Fruit fly (Drosophila melanogaster) whole organism, embryonic: ENCODE results near the gene CG6356.
A peak's percentile ranks its signal among the peaks of the same experiment; 100 is the strongest.

Experiments used
- Bdp1 ChIP-seq: fragments of 200-800 bp; sonication (Bioruptor generic); optimal IDR thresholded peaks from 3 replicates; lab custom pipeline; 2016; ENCODE audit warnings: missing biosample characterization, missing genetic modification characterization
- CG10321 ChIP-seq: fragments of 200-800 bp; sonication (Bioruptor generic); IDR thresholded peaks from 2 replicates; pipeline ENCODE4 v1.3.6; 2022; ENCODE audit warnings: missing biosample characterization, missing genetic modification characterization
- CG10462 ChIP-seq: fragments of 200-800 bp; sonication (Bioruptor generic); optimal IDR thresholded peaks from 2 replicates; lab custom pipeline; 2016; ENCODE audit warnings: missing biosample characterization, missing genetic modification characterization
- CG10543 ChIP-seq: fragments of 200-800 bp; sonication (Bioruptor generic); optimal IDR thresholded peaks from 3 replicates; lab custom pipeline; 2017; ENCODE audit warnings: missing biosample characterization, mild to moderate bottlenecking, missing genetic modification characterization, moderate library complexity
- CG11560 ChIP-seq: fragments of 200-800 bp; sonication (Bioruptor generic); IDR thresholded peaks from 3 replicates; pipeline ENCODE4 v1.3.6; 2022; ENCODE audit warnings: missing biosample characterization, missing genetic modification characterization
- CG13287 ChIP-seq: fragments of 200-800 bp; sonication (Bioruptor generic); IDR thresholded peaks from 2 replicates; pipeline ENCODE4 v1.3.6; 2022; ENCODE audit warnings: missing biosample characterization, missing genetic modification characterization; ENCODE audit not compliant: partially characterized antibody
- CG13296 ChIP-seq: fragments of 200-800 bp; sonication (Bioruptor generic); optimal IDR thresholded peaks from 3 replicates; lab custom pipeline; 2018; ENCODE audit warnings: missing biosample characterization, mild to moderate bottlenecking, missing genetic modification characterization
- CG15601 ChIP-seq: fragments of 200-800 bp; sonication (Bioruptor generic); optimal IDR thresholded peaks from 3 replicates; lab custom pipeline; 2019; ENCODE audit warnings: missing biosample characterization, mild to moderate bottlenecking, missing genetic modification characterization, moderate library complexity
- CG16813 ChIP-seq: fragments of 200-800 bp; sonication (Bioruptor generic); IDR thresholded peaks from 3 replicates; pipeline ENCODE4 v1.3.6; 2022; ENCODE audit warnings: missing biosample characterization, missing genetic modification characterization; ENCODE audit not compliant: partially characterized antibody
- CG31388 ChIP-seq: fragments of 200-800 bp; sonication (Bioruptor generic); optimal IDR thresholded peaks from 2 replicates; lab custom pipeline; 2016; ENCODE audit warnings: missing biosample characterization, missing genetic modification characterization
- CG34422 ChIP-seq: fragments of 200-800 bp; sonication (Bioruptor generic); IDR thresholded peaks from 3 replicates; pipeline ENCODE4 v1.3.6; 2022; ENCODE audit warnings: missing biosample characterization, missing genetic modification characterization
- CG43689 ChIP-seq: fragments of 200-800 bp; sonication (Bioruptor generic); IDR thresholded peaks from 2 replicates; pipeline ENCODE4 v1.3.6; 2022; ENCODE audit warnings: missing biosample characterization, missing genetic modification characterization
- CG5180 ChIP-seq: fragments of 200-800 bp; sonication (Bioruptor generic); optimal IDR thresholded peaks from 3 replicates; lab custom pipeline; 2017; ENCODE audit warnings: missing biosample characterization, missing genetic modification characterization, mild to moderate bottlenecking, moderate library complexity, missing genetic modification reagents
- CG8290 ChIP-seq, 3 experiments: fragments of 200-800 bp; sonication (Bioruptor generic); optimal IDR thresholded peaks; 2 replicates each; lab custom pipeline; 2016 to 2019; ENCODE audit warnings: missing biosample characterization in 3 of 3, missing genetic modification characterization in 3 of 3, mild to moderate bottlenecking in 2 of 3, moderate library complexity in 1 of 3
- CG8765 ChIP-seq: fragments of 200-800 bp; sonication (Bioruptor generic); IDR thresholded peaks from 2 replicates; pipeline ENCODE4 v1.3.6; 2022; ENCODE audit warnings: missing biosample characterization, missing genetic modification characterization
- Chrac-16 ChIP-seq: fragments of 200-800 bp; sonication (Bioruptor generic); optimal IDR thresholded peaks from 3 replicates; lab custom pipeline; 2016; ENCODE audit warnings: missing biosample characterization, missing genetic modification characterization
- HLHmδ ChIP-seq: fragments of 200-800 bp; sonication (Bioruptor generic); optimal IDR thresholded peaks from 2 replicates; lab custom pipeline; 2018; ENCODE audit warnings: missing biosample characterization, mild to moderate bottlenecking, missing genetic modification characterization, moderate library complexity
- Jarid2 ChIP-seq: fragments of 200-800 bp; sonication (Bioruptor generic); optimal IDR thresholded peaks from 3 replicates; lab custom pipeline; 2017; ENCODE audit warnings: mild to moderate bottlenecking, missing biosample characterization, missing genetic modification reagents, missing genetic modification characterization
- Nf-YC ChIP-seq: fragments of 200-800 bp; optimal IDR thresholded peaks from 3 replicates; lab custom pipeline; 2019; ENCODE audit warnings: missing biosample characterization, mild to moderate bottlenecking, missing genetic modification characterization, moderate library complexity
- Scr ChIP-seq: fragments of 200-800 bp; sonication (Bioruptor generic); IDR thresholded peaks from 2 replicates; pipeline ENCODE4 v1.3.6; 2022; ENCODE audit warnings: missing biosample characterization, missing genetic modification characterization; ENCODE audit not compliant: partially characterized antibody
- Usf ChIP-seq: fragments of 200-800 bp; sonication (Bioruptor generic); optimal IDR thresholded peaks from 2 replicates; lab custom pipeline; 2017; ENCODE audit warnings: missing genotype, missing biosample characterization, missing genetic modification characterization
- abd-A ChIP-seq: fragments of 200-800 bp; sonication (Bioruptor generic); optimal IDR thresholded peaks from 3 replicates; lab custom pipeline; 2019; ENCODE audit warnings: missing biosample characterization, mild to moderate bottlenecking, missing genetic modification characterization, moderate library complexity
- amos ChIP-seq: fragments of 200-800 bp; sonication (Bioruptor generic); IDR thresholded peaks from 2 replicates; pipeline ENCODE4 v1.3.6; 2022; ENCODE audit warnings: missing biosample characterization, missing genetic modification characterization; ENCODE audit not compliant: partially characterized antibody
- bbx ChIP-seq: fragments of 200-800 bp; sonication (Bioruptor generic); IDR thresholded peaks from 2 replicates; pipeline ENCODE4 v1.3.6; 2022; ENCODE audit warnings: missing biosample characterization, missing genetic modification characterization; ENCODE audit not compliant: partially characterized antibody
- chinmo ChIP-seq: fragments of 200-800 bp; sonication (Bioruptor generic); IDR thresholded peaks from 4 replicates; pipeline ENCODE4 v1.3.6; 2022; ENCODE audit warnings: missing biosample characterization, missing genetic modification characterization; ENCODE audit not compliant: partially characterized antibody
- disco-r ChIP-seq: fragments of 200-800 bp; sonication (Bioruptor generic); optimal IDR thresholded peaks from 2 replicates; lab custom pipeline; 2016; ENCODE audit warnings: missing biosample characterization, missing genetic modification characterization
- dmrt99B ChIP-seq: fragments of 200-800 bp; sonication (Bioruptor generic); optimal IDR thresholded peaks from 2 replicates; lab custom pipeline; 2018; ENCODE audit warnings: missing biosample characterization, mild to moderate bottlenecking, missing genetic modification characterization, moderate library complexity
- dpn ChIP-seq, 2 experiments: fragments of 200-800 bp; sonication (Bioruptor generic); optimal IDR thresholded peaks; 3 replicates each; lab custom pipeline; 2016; ENCODE audit warnings: missing biosample characterization in 2 of 2, missing genetic modification characterization in 2 of 2
- fu2 ChIP-seq: fragments of 200-800 bp; sonication (Bioruptor generic); optimal IDR thresholded peaks from 2 replicates; lab custom pipeline; 2016; ENCODE audit warnings: missing biosample characterization, missing genetic modification characterization
- grn ChIP-seq: fragments of 200-800 bp; sonication (Bioruptor generic); optimal IDR thresholded peaks from 3 replicates; lab custom pipeline; 2017; ENCODE audit warnings: missing biosample characterization, missing genetic modification characterization
- h ChIP-seq: fragments of >200 bp; optimal IDR thresholded peaks from 2 replicates; lab custom pipeline; 2017
- onecut ChIP-seq: fragments of 200-800 bp; sonication (Bioruptor generic); IDR thresholded peaks from 2 replicates; pipeline ENCODE4 v1.3.6; 2022; ENCODE audit warnings: missing biosample characterization, missing genetic modification characterization
- pho ChIP-seq: fragments of 200-800 bp; sonication (Bioruptor generic); optimal IDR thresholded peaks from 2 replicates; lab custom pipeline; 2016; ENCODE audit warnings: missing biosample characterization, missing genetic modification characterization
- prd ChIP-seq, 3 experiments: fragments of >200 bp in 2 of 3; fragments of 200-800 bp in 1 of 3; sonication (Bioruptor generic) in 1 of 3; optimal IDR thresholded peaks in 2 of 3; IDR thresholded peaks in 1 of 3; 2 replicates in 2 of 3; 3 replicates in 1 of 3; pipeline versions ENCODE4 v1.3.6 to Lab custom; 2017 to 2022; ENCODE audit warnings: missing biosample characterization in 1 of 3, missing genetic modification characterization in 1 of 3
- repo ChIP-seq: fragments of 200-800 bp; sonication (Bioruptor generic); optimal IDR thresholded peaks from 2 replicates; lab custom pipeline; 2016; ENCODE audit warnings: missing biosample characterization, missing genetic modification characterization
- ro ChIP-seq: fragments of 200-800 bp; sonication (Bioruptor generic); IDR thresholded peaks from 2 replicates; pipeline ENCODE4 v1.3.6; 2022; ENCODE audit warnings: missing biosample characterization, missing genetic modification characterization
- schlank ChIP-seq: fragments of 200-800 bp; sonication (Bioruptor generic); optimal IDR thresholded peaks from 2 replicates; lab custom pipeline; 2018; ENCODE audit warnings: missing biosample characterization, mild to moderate bottlenecking, missing genetic modification characterization
- sens ChIP-seq: fragments of 200-800 bp; sonication (Bioruptor generic); peaks from one replicate; lab custom pipeline; 2016; ENCODE audit warnings: missing biosample characterization, missing genetic modification characterization
- tna ChIP-seq: fragments of 200-800 bp; sonication (Bioruptor generic); IDR thresholded peaks from 2 replicates; pipeline ENCODE4 v1.3.6; 2022; ENCODE audit warnings: missing biosample characterization, missing genetic modification characterization; ENCODE audit not compliant: partially characterized antibody
- unc-4 ChIP-seq: fragments of 200-800 bp; sonication (Bioruptor generic); IDR thresholded peaks from 2 replicates; pipeline ENCODE4 v1.3.6; 2022; ENCODE audit warnings: missing biosample characterization, missing genetic modification characterization; ENCODE audit not compliant: partially characterized antibody
- vvl ChIP-seq: fragments of 200-800 bp; sonication (Bioruptor generic); IDR thresholded peaks from 2 replicates; pipeline ENCODE4 v1.3.6; 2022; ENCODE audit warnings: missing biosample characterization, missing genetic modification characterization
- z ChIP-seq: fragments of 200-800 bp; sonication (Bioruptor generic); IDR thresholded peaks from 3 replicates; pipeline ENCODE4 v1.3.6; 2022; ENCODE audit warnings: missing biosample characterization, missing genetic modification characterization
- zf30C ChIP-seq: fragments of 200-800 bp; sonication (Bioruptor generic); optimal IDR thresholded peaks from 3 replicates; lab custom pipeline; 2018; ENCODE audit warnings: missing biosample characterization, mild to moderate bottlenecking, missing genetic modification characterization

Gene CG6356

dm6 chr3R:24263588-24264413, 20.0 kb upstream of the CG6356 start (continued):
- TF ChIP-seq z (GFP tag; lab: Robert Waterston, UW) (no peak), prd (optimal IDR thresholded peaks at IDR 0.05; lab: Kevin White, UChicago) (no peak), prd (GFP tag; IDR thresholded peaks at IDR 0.05; lab: Robert Waterston, UW) (0 out of 3 replicates have a peak, but pooled peaks have one; percentile 28), pho (GFP tag; lab: Kevin White, UChicago) (no peak), h (lab: Kevin White, UChicago) (no peak), tna (GFP tag; lab: Robert Waterston, UW) (no peak), CG43689 (GFP tag; lab: Robert Waterston, UW) (no peak), CG10462 (GFP tag; lab: Kevin White, UChicago) (no peak), CG11560 (tag; lab: Robert Waterston, UW) (no peak), schlank (tag; lab: Kevin White, UChicago) (no peak), Nf-YC (tag; lab: Kevin White, UChicago) (no peak)

- TF ChIP-seq CG16813 (GFP tag; lab: Robert Waterston, UW): peak; percentile 43; the same call in 2 of the 3 replicates
- peak; percentile 48; the same call in 1 of the 2 replicates for TF ChIP-seq Scr
- TF ChIP-seq sens (GFP tag; lab: Kevin White, UChicago): peak; percentile 66
- TF ChIP-seq disco-r: no peak
- no peak for TF ChIP-seq CG31388 (GFP tag; lab: Kevin White, UChicago)
- TF ChIP-seq Jarid2 (GFP tag; lab: Kevin White, UChicago): no peak
- peak; percentile 44 for TF ChIP-seq CG10543
- peak; percentile 6; the same call in 1 of the 2 replicates for TF ChIP-seq CG13287 (GFP tag; lab: Robert Waterston, UW)
- TF ChIP-seq Chrac-16: no peak
- TF ChIP-seq onecut (GFP tag; lab: Robert Waterston, UW): no peak
- TF ChIP-seq zf30C: no peak
- peak; percentile 40; the same call in 1 of the 2 replicates for TF ChIP-seq unc-4
- TF ChIP-seq repo (GFP tag; lab: Kevin White, UChicago): no peak
- TF ChIP-seq HLHmδ (GFP tag; lab: Kevin White, UChicago): no peak
- TF ChIP-seq dmrt99B (tag; lab: Kevin White, UChicago): no peak
- TF ChIP-seq CG13296 (GFP tag; lab: Kevin White, UChicago): peak; percentile 33
- no peak for TF ChIP-seq CG10462 (GFP tag; lab: Kevin White, UChicago)
- TF ChIP-seq amos (GFP tag; lab: Robert Waterston, UW): 0 out of 2 replicates have a peak, but pooled peaks have one; percentile 28
- TF ChIP-seq fu2 (GFP tag; lab: Kevin White, UChicago): no peak
- 0 out of 4 replicates have a peak, but pooled peaks have one; percentile 16 for TF ChIP-seq chinmo (GFP tag; lab: Robert Waterston, UW)
- TF ChIP-seq bbx (GFP tag; lab: Robert Waterston, UW): peak; percentile 18; the same call in 1 of the 2 replicates
- TF ChIP-seq ro (GFP tag; lab: Robert Waterston, UW): no peak
- no peak for TF ChIP-seq CG15601 (tag; lab: Kevin White, UChicago)
- TF ChIP-seq Usf (GFP tag; lab: Kevin White, UChicago): no peak
- TF ChIP-seq CG8765 (GFP tag; lab: Robert Waterston, UW): no peak
- no peak for TF ChIP-seq CG34422 (GFP tag; lab: Robert Waterston, UW)
- TF ChIP-seq Bdp1: peak; percentile 97
- no peak for TF ChIP-seq CG8290 (GFP tag; optimal IDR thresholded peaks at IDR 0.05; lab: Kevin White, UChicago)
- TF ChIP-seq CG8290 (tag; optimal IDR thresholded peaks at IDR 0.05; lab: Kevin White, UChicago): peak in 1 of 2 experiments; percentile 9
- no peak for TF ChIP-seq abd-A (tag; lab: Kevin White, UChicago)
- TF ChIP-seq CG10321 (GFP tag; lab: Robert Waterston, UW): no peak
- TF ChIP-seq dpn (GFP tag; optimal IDR thresholded peaks at IDR 0.05; lab: Kevin White, UChicago): no peak
- TF ChIP-seq vvl: 0 out of 2 replicates have a peak, but pooled peaks have one; percentile 1
- peak; percentile 45 for TF ChIP-seq CG5180 (GFP tag; lab: Kevin White, UChicago)
- peak; percentile 34 for TF ChIP-seq grn (GFP tag; lab: Kevin White, UChicago)
Measured at dm6 chr3R:24264414-24265363, 19.1 kb upstream of the CG6356 start.
